Fruit fly (Drosophila melanogaster): ENCODE data around the gene CCDC151.

The CCDC151 gene

dm6 chr3L:11927287-11927743 is 46.1 kb downstream of the CCDC151 start, which contains the start of gene byn:
byn (plus strand) TSS chr3L:11927693.
- TF ChIP-seq GATAd (GFP tag; optimal IDR thresholded peaks at IDR 0.05) (no peak), dl (GFP tag; optimal IDR thresholded peaks at IDR 0.05; ENCODE audit: insufficient read depth in 1 of 2, partially characterized antibody in 2 of 2) (no peak), foxo (GFP tag; optimal IDR thresholded peaks at IDR 0.05) (no peak), CG32264 (GFP tag; optimal IDR thresholded peaks at IDR 0.05) (no peak), OdsH (GFP tag; optimal IDR thresholded peaks at IDR 0.05) (no peak), HLH106 (tag; optimal IDR thresholded peaks at IDR 0.05) (no peak), Hr78 (GFP tag; optimal IDR thresholded peaks at IDR 0.05) (no peak), Hr83 (GFP tag; optimal IDR thresholded peaks at IDR 0.05; ENCODE audit: poor library complexity, severe bottlenecking) (no peak), dsf (GFP tag; optimal IDR thresholded peaks at IDR 0.05; ENCODE audit: borderline replicate concordance) (no peak), sage (GFP tag; optimal IDR thresholded peaks at IDR 0.05) (no peak), h (GFP tag; optimal IDR thresholded peaks at IDR 0.05) (no peak), Dif (GFP tag; optimal IDR thresholded peaks at IDR 0.05; ENCODE audit: partially characterized antibody) (no peak), Rel (GFP tag; optimal IDR thresholded peaks at IDR 0.05) (no peak), Rel (tag; optimal IDR thresholded peaks at IDR 0.05) (no peak), ey (GFP tag; optimal IDR thresholded peaks at IDR 0.05) (no peak), pan (optimal IDR thresholded peaks at IDR 0.05) (no peak), Mio (GFP tag; optimal IDR thresholded peaks at IDR 0.05) (no peak), sv (GFP tag; optimal IDR thresholded peaks at IDR 0.05) (no peak), psq (GFP tag; optimal IDR thresholded peaks at IDR 0.05) (no peak)

dm6 chr3L:11931619-11932018 is 50.4 kb downstream of the CCDC151 start:
- TF ChIP-seq GATAd (GFP tag; optimal IDR thresholded peaks at IDR 0.05) (no peak), Hr78 (GFP tag; optimal IDR thresholded peaks at IDR 0.05) (no peak), Abd-B (GFP tag; optimal IDR thresholded peaks at IDR 0.05) (no peak), HLH106 (tag; optimal IDR thresholded peaks at IDR 0.05) (no peak), ey (GFP tag; optimal IDR thresholded peaks at IDR 0.05) (no peak), OdsH (GFP tag; optimal IDR thresholded peaks at IDR 0.05) (no peak), brk (GFP tag; optimal IDR thresholded peaks at IDR 0.05) (no peak), dmrt93B (GFP tag; optimal IDR thresholded peaks at IDR 0.05) (no peak), sv (GFP tag; optimal IDR thresholded peaks at IDR 0.05) (no peak), Sp1 (GFP tag; optimal IDR thresholded peaks at IDR 0.05) (no peak), fru (GFP tag; optimal IDR thresholded peaks at IDR 0.05) (no peak), pan (optimal IDR thresholded peaks at IDR 0.05) (no peak)

All from whole organism, wandering third instar larva.